Fruit fly (Drosophila melanogaster) whole organism, pupa: ENCODE data around the gene CG33308.

Experiments
- CG10348 ChIP-seq: fragments of 200-800 bp; sonication (Bioruptor generic); IDR thresholded peaks from 2 replicates; pipeline ENCODE4 v1.3.6; 2022; ENCODE audit warnings: missing biosample characterization, missing genetic modification characterization
- CG12605 ChIP-seq: fragments of 200-800 bp; sonication (Bioruptor generic); IDR thresholded peaks from 2 replicates; pipeline ENCODE4 v1.3.6; 2022; ENCODE audit warnings: missing biosample characterization, missing genetic modification characterization
- CG13204 ChIP-seq: fragments of 200-800 bp; sonication (Bioruptor generic); optimal IDR thresholded peaks from 2 replicates; lab custom pipeline; 2018; ENCODE audit warnings: missing biosample characterization, mild to moderate bottlenecking, missing genetic modification characterization, moderate library complexity
- CG14655 ChIP-seq: fragments of 200-800 bp; sonication (Bioruptor generic); optimal IDR thresholded peaks from 3 replicates; lab custom pipeline; 2017; ENCODE audit warnings: mild to moderate bottlenecking, missing biosample characterization, missing genetic modification reagents, missing genetic modification characterization
- CG15710 ChIP-seq: fragments of 200-800 bp; sonication (Bioruptor generic); optimal IDR thresholded peaks from 2 replicates; lab custom pipeline; 2018; ENCODE audit warnings: missing biosample characterization, mild to moderate bottlenecking, missing genetic modification characterization, moderate library complexity
- CG17806 ChIP-seq: fragments of 200-800 bp; sonication (Bioruptor generic); optimal IDR thresholded peaks from 2 replicates; lab custom pipeline; 2018; ENCODE audit warnings: missing biosample characterization, mild to moderate bottlenecking, missing genetic modification characterization, moderate library complexity
- CG32121 ChIP-seq: fragments of 200-800 bp; sonication (Bioruptor generic); IDR thresholded peaks from 2 replicates; pipeline ENCODE4 v1.3.6; 2022; ENCODE audit warnings: missing biosample characterization, missing genetic modification characterization
- CG34367 ChIP-seq: fragments of 200-800 bp; sonication (Bioruptor generic); optimal IDR thresholded peaks from 2 replicates; lab custom pipeline; 2018; ENCODE audit warnings: missing biosample characterization, mild to moderate bottlenecking, missing genetic modification characterization
- CG4496 ChIP-seq: fragments of 200-800 bp; sonication (Bioruptor generic); IDR thresholded peaks from 3 replicates; pipeline ENCODE4 v1.3.6; 2022; ENCODE audit warnings: missing biosample characterization, missing genetic modification characterization
- CG8159 ChIP-seq: fragments of 200-800 bp; sonication (Bioruptor generic); optimal IDR thresholded peaks from 3 replicates; lab custom pipeline; 2018; ENCODE audit warnings: missing biosample characterization, mild to moderate bottlenecking, missing genetic modification characterization, moderate library complexity
- CG8301 ChIP-seq: fragments of 200-800 bp; sonication (Bioruptor generic); optimal IDR thresholded peaks from 2 replicates; lab custom pipeline; 2018; ENCODE audit warnings: missing biosample characterization, mild to moderate bottlenecking, missing genetic modification characterization
- CG9948 ChIP-seq: fragments of 200-800 bp; sonication (Bioruptor generic); optimal IDR thresholded peaks from 2 replicates; lab custom pipeline; 2018; ENCODE audit warnings: missing biosample characterization, mild to moderate bottlenecking, missing genetic modification characterization, moderate library complexity
- D1 ChIP-seq: fragments of 200-800 bp; sonication (Bioruptor generic); optimal IDR thresholded peaks from 2 replicates; lab custom pipeline; 2018; ENCODE audit warnings: missing biosample characterization, mild to moderate bottlenecking, missing genetic modification characterization, moderate library complexity
- EcR ChIP-seq: fragments of 200-800 bp; sonication (Bioruptor generic); optimal IDR thresholded peaks from 3 replicates; lab custom pipeline; 2019; ENCODE audit warnings: missing biosample characterization, missing genetic modification characterization, mild to moderate bottlenecking, moderate library complexity, missing genetic modification reagents
- Ets98B ChIP-seq: fragments of 200-800 bp; sonication (Bioruptor generic); IDR thresholded peaks from 2 replicates; pipeline ENCODE4 v1.3.6; 2022; ENCODE audit warnings: missing biosample characterization, missing genetic modification characterization
- Pif1A ChIP-seq: fragments of 200-800 bp; sonication (Bioruptor generic); optimal IDR thresholded peaks from 3 replicates; lab custom pipeline; 2016; ENCODE audit warnings: missing biosample characterization, missing genetic modification characterization
- Pif1B ChIP-seq: fragments of 200-800 bp; sonication (Bioruptor generic); optimal IDR thresholded peaks from 3 replicates; lab custom pipeline; 2016; ENCODE audit warnings: missing biosample characterization, missing genetic modification characterization
- Snoo ChIP-seq: fragments of 200-800 bp; sonication (Bioruptor generic); optimal IDR thresholded peaks from 3 replicates; lab custom pipeline; 2017; ENCODE audit warnings: missing biosample characterization, mild to moderate bottlenecking, missing genetic modification characterization, inconsistent platforms
- fd96Ca ChIP-seq: fragments of 200-800 bp; sonication (Bioruptor generic); IDR thresholded peaks from 3 replicates; pipeline ENCODE4 v1.3.6; 2022; ENCODE audit warnings: missing biosample characterization, missing genetic modification characterization
- gl ChIP-seq: fragments of 200-800 bp; sonication (Bioruptor generic); optimal IDR thresholded peaks from 2 replicates; lab custom pipeline; 2018; ENCODE audit warnings: missing biosample characterization, mild to moderate bottlenecking, missing genetic modification characterization
- rn ChIP-seq: fragments of 200-800 bp; sonication (Bioruptor generic); IDR thresholded peaks from 2 replicates; pipeline ENCODE4 v1.3.6; 2022; ENCODE audit warnings: missing biosample characterization, missing genetic modification characterization

CG33308 gene

dm6 chr2L:14802034-14802433, at the start of gene CG33308:
Gene CG33308 (plus strand): TSS chr2L:14802334.
- no peak for TF ChIP-seq CG34367 (tag; lab: Kevin White, UChicago)
- no peak for TF ChIP-seq CG32121 (GFP tag; lab: Robert Waterston, UW)
- no peak for TF ChIP-seq Pif1B (GFP tag; lab: Kevin White, UChicago)
- no peak for TF ChIP-seq CG4496 (GFP tag; lab: Robert Waterston, UW)
- no peak for TF ChIP-seq CG13204
- no peak for TF ChIP-seq CG9948 (tag; lab: Kevin White, UChicago)
- no peak for TF ChIP-seq CG8159 (tag; lab: Kevin White, UChicago)
- TF ChIP-seq CG8301 (tag; lab: Kevin White, UChicago), result no peak
- TF ChIP-seq Snoo (tag; lab: Kevin White, UChicago), result no peak
- TF ChIP-seq CG10348 (GFP tag; lab: Robert Waterston, UW), result no peak
- no peak for TF ChIP-seq Ets98B
- no peak for TF ChIP-seq rn
- no peak for TF ChIP-seq gl (tag; lab: Kevin White, UChicago)

DNA sequence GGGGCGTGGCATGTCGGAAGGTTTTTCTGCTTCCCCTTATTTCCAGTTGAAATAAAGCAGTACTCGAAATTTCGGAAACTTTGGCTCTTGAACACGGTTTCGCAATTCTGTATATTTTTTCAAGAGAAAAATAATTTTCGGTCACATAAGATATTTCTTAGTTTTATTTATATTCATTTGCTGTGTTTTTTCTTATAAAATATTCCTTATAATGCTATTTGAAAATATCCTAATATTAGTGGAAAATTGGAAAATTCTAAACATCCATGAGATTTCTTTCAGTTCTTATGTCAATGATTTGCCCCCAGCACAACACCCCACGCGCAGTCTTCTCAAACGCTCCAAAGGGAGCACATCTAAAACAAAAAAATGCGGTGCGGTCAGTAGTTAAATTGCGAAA, 41.7 kb upstream of the CG33308 start, which contains the start of gene CG4691:
TSS of gene CG4691 (plus strand) at position 301 of the 400 bp plus-strand sequence.
- TF ChIP-seq CG8159 (tag; lab: Kevin White, UChicago) (no peak), Pif1B (GFP tag; lab: Kevin White, UChicago) (no peak), gl (tag; lab: Kevin White, UChicago) (no peak), CG34367 (tag; lab: Kevin White, UChicago) (no peak), EcR (GFP tag; lab: Kevin White, UChicago) (no peak), CG8301 (tag; lab: Kevin White, UChicago) (no peak), CG9948 (tag; lab: Kevin White, UChicago) (no peak), CG32121 (GFP tag; lab: Robert Waterston, UW) (no peak), CG4496 (GFP tag; lab: Robert Waterston, UW) (no peak), fd96Ca (no peak)

- TF ChIP-seq EcR (GFP tag; lab: Kevin White, UChicago) (no peak), CG17806 (no peak), CG15710 (tag; lab: Kevin White, UChicago) (no peak), Pif1B (GFP tag; lab: Kevin White, UChicago) (no peak), CG14655 (GFP tag; lab: Kevin White, UChicago) (no peak), CG32121 (GFP tag; lab: Robert Waterston, UW) (no peak), CG9948 (tag; lab: Kevin White, UChicago) (no peak), Pif1A (GFP tag; lab: Kevin White, UChicago) (no peak)
These were observed 39.7 kb upstream of the CG33308 start, which contains the start of gene CSN1a for dm6 chr2L:14762465-14762864. Gene CSN1a (plus strand): TSS chr2L:14762765.

- TF ChIP-seq CG13204, result no peak
- no peak for TF ChIP-seq CG34367 (tag; lab: Kevin White, UChicago)
- TF ChIP-seq CG32121 (GFP tag; lab: Robert Waterston, UW), result no peak
- no peak for TF ChIP-seq CG17806
- TF ChIP-seq Ets98B, result no peak
- TF ChIP-seq CG15710 (tag; lab: Kevin White, UChicago), result no peak
- TF ChIP-seq fd96Ca, result no peak
- TF ChIP-seq gl (tag; lab: Kevin White, UChicago), result no peak
These were observed 36.5 kb upstream of the CG33308 start, which contains the start of gene CG4701 for dm6 chr2L:14765608-14766007. Gene CG4701 (plus strand): TSS chr2L:14765908.

- TF ChIP-seq gl (tag; lab: Kevin White, UChicago), result no peak
- no peak for TF ChIP-seq Pif1A (GFP tag; lab: Kevin White, UChicago)
- no peak for TF ChIP-seq CG8159 (tag; lab: Kevin White, UChicago)
- TF ChIP-seq CG32121 (GFP tag; lab: Robert Waterston, UW), result no peak
- TF ChIP-seq CG4496 (GFP tag; lab: Robert Waterston, UW), result no peak
- no peak for TF ChIP-seq CG12605 (GFP tag; lab: Robert Waterston, UW)
- TF ChIP-seq rn, result no peak
- no peak for TF ChIP-seq EcR (GFP tag; lab: Kevin White, UChicago)
- no peak for TF ChIP-seq Snoo (tag; lab: Kevin White, UChicago)
- TF ChIP-seq CG15710 (tag; lab: Kevin White, UChicago), result no peak
- TF ChIP-seq CG10348 (GFP tag; lab: Robert Waterston, UW), result no peak
- TF ChIP-seq D1 (tag; lab: Kevin White, UChicago), result no peak
- TF ChIP-seq CG13204, result no peak
- no peak for TF ChIP-seq CG34367 (tag; lab: Kevin White, UChicago)
- TF ChIP-seq Pif1B (GFP tag; lab: Kevin White, UChicago), result no peak
- no peak for TF ChIP-seq fd96Ca
- no peak for TF ChIP-seq CG14655 (GFP tag; lab: Kevin White, UChicago)
These were observed 27.4 kb upstream of the CG33308 start, which contains the start of gene CG4650 for dm6 chr2L:14774713-14775112. Gene CG4650 (minus strand): TSS chr2L:14774981.

dm6 chr2L:14784498-14784897, 17.6 kb upstream of the CG33308 start, which contains the start of gene CG18636:
Gene CG18636 (minus strand): TSS chr2L:14784598.
- TF ChIP-seq CG32121 (GFP tag; lab: Robert Waterston, UW) (no peak), CG17806 (no peak), Pif1A (GFP tag; lab: Kevin White, UChicago) (no peak), fd96Ca (no peak)

- TF ChIP-seq CG9948 (tag; lab: Kevin White, UChicago) (no peak), D1 (tag; lab: Kevin White, UChicago) (no peak), CG17806 (no peak), rn (no peak), CG8159 (tag; lab: Kevin White, UChicago) (no peak), CG13204 (no peak), Snoo (tag; lab: Kevin White, UChicago) (no peak), CG4496 (GFP tag; lab: Robert Waterston, UW) (no peak), Ets98B (no peak), CG12605 (GFP tag; lab: Robert Waterston, UW) (no peak), CG15710 (tag; lab: Kevin White, UChicago) (no peak), EcR (GFP tag; lab: Kevin White, UChicago) (no peak), CG14655 (GFP tag; lab: Kevin White, UChicago) (no peak), gl (tag; lab: Kevin White, UChicago) (no peak), CG8301 (tag; lab: Kevin White, UChicago) (no peak), fd96Ca (no peak), Pif1B (GFP tag; lab: Kevin White, UChicago) (no peak), CG32121 (GFP tag; lab: Robert Waterston, UW) (no peak), CG34367 (tag; lab: Kevin White, UChicago) (no peak)
These were observed 5.6 kb upstream of the CG33308 start, which contains the start of gene CG18420 for dm6 chr2L:14796542-14796941. Gene CG18420 (minus strand): TSS chr2L:14796642.
